Worm (Caenorhabditis elegans) whole organism, late embryonic: ENCODE results near the gene C44C10.5.

ENCODE experiments used
- C38D4.7 ChIP-seq: fragments of 200-800 bp; sonication (Bioruptor generic); optimal IDR thresholded peaks from 2 replicates; lab custom pipeline; 2018; ENCODE audit warnings: mild to moderate bottlenecking, missing genetic modification characterization, moderate library complexity, missing compliant biosample characterization
- F13H6.1 ChIP-seq: sonication (generic microtip); optimal IDR thresholded peaks from 2 replicates; lab custom pipeline; 2016; ENCODE audit warnings: missing genetic modification characterization, missing compliant biosample characterization
- ama-1 ChIP-seq: fragments of 150-350 bp; optimal IDR thresholded peaks from 2 replicates; lab custom pipeline; 2014
- ceh-45 ChIP-seq: fragments of 200-800 bp; sonication (Bioruptor generic); IDR thresholded peaks from 2 replicates; pipeline ENCODE4 v1.3.6; 2022; ENCODE audit warnings: missing genetic modification reagents, missing genetic modification characterization, missing compliant biosample characterization
- ceh-6 ChIP-seq: fragments of 200-800 bp; sonication (Bioruptor generic); optimal IDR thresholded peaks from 2 replicates; lab custom pipeline; 2018; ENCODE audit warnings: mild to moderate bottlenecking, missing genetic modification characterization, missing compliant biosample characterization
- dve-1 ChIP-seq: sonication (generic microtip); optimal IDR thresholded peaks from 2 replicates; lab custom pipeline; 2017; ENCODE audit warnings: antibody characterized with exemption, mild to moderate bottlenecking, missing genetic modification characterization, missing compliant biosample characterization
- eyg-1 ChIP-seq: sonication (generic microtip); optimal IDR thresholded peaks from 2 replicates; lab custom pipeline; 2016; ENCODE audit warnings: missing genotype, missing genetic modification characterization, missing compliant biosample characterization
- nfya-1 ChIP-seq: sonication (generic microtip); optimal IDR thresholded peaks from 2 replicates; lab custom pipeline; 2017; ENCODE audit warnings: missing genetic modification characterization, mild to moderate bottlenecking, missing compliant biosample characterization, antibody characterized with exemption, moderate library complexity
- nhr-11 ChIP-seq: fragments of 150-350 bp; optimal IDR thresholded peaks from 2 replicates; lab custom pipeline; 2014; ENCODE audit warnings: missing biosample characterization, missing genetic modification characterization
- odd-2 ChIP-seq: sonication (generic microtip); optimal IDR thresholded peaks from 2 replicates; lab custom pipeline; 2017; ENCODE audit warnings: antibody characterized with exemption, mild to moderate bottlenecking, missing genetic modification characterization, missing compliant biosample characterization
- pha-4 ChIP-seq: fragments of 150-350 bp; optimal IDR thresholded peaks from 2 replicates; lab custom pipeline; 2018; ENCODE audit warnings: missing biosample characterization, missing genetic modification reagents, missing genetic modification characterization
- sox-4 ChIP-seq: sonication (generic microtip); optimal IDR thresholded peaks from 2 replicates; lab custom pipeline; 2017; ENCODE audit warnings: mild to moderate bottlenecking, missing genetic modification characterization, inconsistent platforms, missing compliant biosample characterization
- tbx-2 ChIP-seq: sonication (generic microtip); optimal IDR thresholded peaks from 2 replicates; lab custom pipeline; 2016; ENCODE audit warnings: missing genetic modification characterization, missing compliant biosample characterization
- ztf-16 ChIP-seq: sonication (generic microtip); optimal IDR thresholded peaks from 2 replicates; lab custom pipeline; 2017; ENCODE audit warnings: missing genetic modification characterization, missing compliant biosample characterization

- TF ChIP-seq pha-4 (tag; lab: Kevin White, UChicago) = no peak
- TF ChIP-seq ama-1 = no peak
- no peak for TF ChIP-seq ceh-45 (GFP tag; lab: Robert Waterston, UW)
- TF ChIP-seq dve-1 (tag; lab: Kevin White, UChicago) = no peak
- TF ChIP-seq eyg-1 = no peak
- TF ChIP-seq ztf-16 = no peak
- TF ChIP-seq nfya-1 (tag; lab: Kevin White, UChicago) = no peak
- TF ChIP-seq tbx-2 = no peak
- no peak for TF ChIP-seq nhr-11 (tag; lab: Kevin White, UChicago)
- no peak for TF ChIP-seq F13H6.1 (tag; lab: Kevin White, UChicago)
- TF ChIP-seq sox-4 (tag; lab: Kevin White, UChicago) = no peak
- TF ChIP-seq odd-2 (tag; lab: Kevin White, UChicago) = no peak
- TF ChIP-seq ceh-6 (GFP tag; lab: Kevin White, UChicago) = no peak
- no peak for TF ChIP-seq C38D4.7 (GFP tag; lab: Kevin White, UChicago)
Observed at ce11 chrX:11662069-11662468, 28.3 kb upstream of the C44C10.5 start.
